Worm (Caenorhabditis elegans) whole organism, late embryonic: ENCODE results near the gene srw-9.
A peak's percentile ranks its signal among the peaks of the same experiment; 100 is the strongest.

Experiments used
- C08G9.2 ChIP-seq: sonication (generic microtip); optimal IDR thresholded peaks from 2 replicates; lab custom pipeline; 2016; ENCODE audit warnings: mild to moderate bottlenecking, missing genetic modification characterization, moderate library complexity, missing compliant biosample characterization
- C38D4.7 ChIP-seq: fragments of 200-800 bp; sonication (Bioruptor generic); optimal IDR thresholded peaks from 2 replicates; lab custom pipeline; 2018; ENCODE audit warnings: mild to moderate bottlenecking, missing genetic modification characterization, moderate library complexity, missing compliant biosample characterization
- F13H6.1 ChIP-seq: sonication (generic microtip); optimal IDR thresholded peaks from 2 replicates; lab custom pipeline; 2016; ENCODE audit warnings: missing genetic modification characterization, missing compliant biosample characterization
- K02D7.2 ChIP-seq: sonication (generic microtip); optimal IDR thresholded peaks from 2 replicates; lab custom pipeline; 2017; ENCODE audit warnings: mild to moderate bottlenecking, missing genetic modification characterization, missing compliant biosample characterization
- T23F11.4 ChIP-seq: fragments of 200-800 bp; sonication (Bioruptor generic); optimal IDR thresholded peaks from 2 replicates; lab custom pipeline; 2018; ENCODE audit warnings: mild to moderate bottlenecking, missing genetic modification characterization, missing compliant biosample characterization
- ama-1 ChIP-seq: fragments of 150-350 bp; optimal IDR thresholded peaks from 2 replicates; lab custom pipeline; 2014
- ceh-14 ChIP-seq: sonication (generic microtip); optimal IDR thresholded peaks from 2 replicates; lab custom pipeline; 2016; ENCODE audit warnings: missing genotype, missing genetic modification characterization, missing compliant biosample characterization
- ceh-19 ChIP-seq: fragments of 200-800 bp; sonication (Bioruptor generic); optimal IDR thresholded peaks from 2 replicates; lab custom pipeline; 2018; ENCODE audit warnings: mild to moderate bottlenecking, missing genetic modification characterization, missing compliant biosample characterization
- ceh-22 ChIP-seq: sonication (generic microtip); optimal IDR thresholded peaks from 2 replicates; lab custom pipeline; 2017; ENCODE audit warnings: missing biosample characterization, missing genetic modification characterization
- ceh-24 ChIP-seq: sonication (generic microtip); optimal IDR thresholded peaks from 2 replicates; lab custom pipeline; 2016; ENCODE audit warnings: mild to moderate bottlenecking, missing genetic modification characterization, missing compliant biosample characterization
- ceh-30 ChIP-seq: fragments of 150-350 bp; optimal IDR thresholded peaks from 2 replicates; lab custom pipeline; 2014; ENCODE audit warnings: missing biosample characterization, missing genetic modification characterization
- ceh-31 ChIP-seq: sonication (generic microtip); optimal IDR thresholded peaks from 2 replicates; lab custom pipeline; 2016; ENCODE audit warnings: missing genetic modification characterization, missing compliant biosample characterization
- ceh-45 ChIP-seq: fragments of 200-800 bp; sonication (Bioruptor generic); IDR thresholded peaks from 2 replicates; pipeline ENCODE4 v1.3.6; 2022; ENCODE audit warnings: missing genetic modification reagents, missing genetic modification characterization, missing compliant biosample characterization
- ceh-48 ChIP-seq: sonication (generic microtip); optimal IDR thresholded peaks from 2 replicates; lab custom pipeline; 2016; ENCODE audit warnings: missing genetic modification characterization, inconsistent platforms, missing compliant biosample characterization
- ceh-6 ChIP-seq: fragments of 200-800 bp; sonication (Bioruptor generic); optimal IDR thresholded peaks from 2 replicates; lab custom pipeline; 2018; ENCODE audit warnings: mild to moderate bottlenecking, missing genetic modification characterization, missing compliant biosample characterization
- dmd-4 ChIP-seq: sonication (generic microtip); optimal IDR thresholded peaks from 2 replicates; lab custom pipeline; 2016; ENCODE audit warnings: borderline replicate concordance, missing genetic modification characterization, missing compliant biosample characterization
- elt-2 ChIP-seq: sonication (generic microtip); optimal IDR thresholded peaks from 2 replicates; lab custom pipeline; 2016; ENCODE audit warnings: missing genetic modification reagents, missing genetic modification characterization, missing compliant biosample characterization
- elt-4 ChIP-seq: sonication (generic microtip); optimal IDR thresholded peaks from 2 replicates; lab custom pipeline; 2016; ENCODE audit warnings: missing genetic modification characterization, missing compliant biosample characterization
- fax-1 ChIP-seq: sonication (generic microtip); optimal IDR thresholded peaks from 2 replicates; lab custom pipeline; 2016; ENCODE audit warnings: missing genotype, missing genetic modification characterization, missing compliant biosample characterization
- gmeb-2 ChIP-seq: sonication (generic microtip); optimal IDR thresholded peaks from 2 replicates; lab custom pipeline; 2016; ENCODE audit warnings: missing genetic modification characterization, inconsistent platforms, missing compliant biosample characterization
- hlh-6 ChIP-seq: sonication (generic microtip); optimal IDR thresholded peaks from 2 replicates; lab custom pipeline; 2016; ENCODE audit warnings: missing genotype, missing genetic modification characterization, missing compliant biosample characterization
- hlh-8 ChIP-seq: sonication (generic microtip); optimal IDR thresholded peaks from 2 replicates; lab custom pipeline; 2016; ENCODE audit warnings: missing genotype, missing genetic modification characterization, missing compliant biosample characterization
- nfya-1 ChIP-seq: sonication (generic microtip); optimal IDR thresholded peaks from 2 replicates; lab custom pipeline; 2017; ENCODE audit warnings: missing genetic modification characterization, mild to moderate bottlenecking, missing compliant biosample characterization, antibody characterized with exemption, moderate library complexity
- nhr-11 ChIP-seq: fragments of 150-350 bp; optimal IDR thresholded peaks from 2 replicates; lab custom pipeline; 2014; ENCODE audit warnings: missing biosample characterization, missing genetic modification characterization
- npax-4 ChIP-seq: sonication (generic microtip); optimal IDR thresholded peaks from 2 replicates; lab custom pipeline; 2016; ENCODE audit warnings: missing genetic modification characterization, missing compliant biosample characterization
- odd-2 ChIP-seq: sonication (generic microtip); optimal IDR thresholded peaks from 2 replicates; lab custom pipeline; 2017; ENCODE audit warnings: antibody characterized with exemption, mild to moderate bottlenecking, missing genetic modification characterization, missing compliant biosample characterization
- pha-2 ChIP-seq: sonication (generic microtip); optimal IDR thresholded peaks from 2 replicates; lab custom pipeline; 2017; ENCODE audit warnings: mild to moderate bottlenecking, missing genetic modification characterization, missing compliant biosample characterization
- pha-4 ChIP-seq: fragments of 150-350 bp; optimal IDR thresholded peaks from 2 replicates; lab custom pipeline; 2018; ENCODE audit warnings: missing biosample characterization, missing genetic modification reagents, missing genetic modification characterization
- pqm-1 ChIP-seq: sonication (generic microtip); optimal IDR thresholded peaks from 2 replicates; lab custom pipeline; 2016; ENCODE audit warnings: missing genetic modification characterization, missing compliant biosample characterization
- pros-1 ChIP-seq: fragments of 150-350 bp; optimal IDR thresholded peaks from 2 replicates; lab custom pipeline; 2014; ENCODE audit warnings: missing biosample characterization, missing genetic modification reagents, missing genetic modification characterization
- ref-2 ChIP-seq: sonication (generic microtip); optimal IDR thresholded peaks from 2 replicates; lab custom pipeline; 2016; ENCODE audit warnings: missing genetic modification characterization, missing compliant biosample characterization
- rnt-1 ChIP-seq: sonication (generic microtip); optimal IDR thresholded peaks from 2 replicates; lab custom pipeline; 2016; ENCODE audit warnings: missing genetic modification characterization, missing compliant biosample characterization
- sox-2 ChIP-seq: fragments of 200-800 bp; sonication (Bioruptor generic); IDR thresholded peaks from 2 replicates; pipeline ENCODE4 v1.3.6; 2022; ENCODE audit warnings: missing genetic modification reagents, missing genetic modification characterization, missing compliant biosample characterization
- sox-4 ChIP-seq: sonication (generic microtip); optimal IDR thresholded peaks from 2 replicates; lab custom pipeline; 2017; ENCODE audit warnings: mild to moderate bottlenecking, missing genetic modification characterization, inconsistent platforms, missing compliant biosample characterization
- syd-9 ChIP-seq: sonication (generic microtip); optimal IDR thresholded peaks from 2 replicates; lab custom pipeline; 2016; ENCODE audit warnings: mild to moderate bottlenecking, missing genetic modification characterization, moderate library complexity, missing compliant biosample characterization
- tbx-7 ChIP-seq: sonication (generic microtip); optimal IDR thresholded peaks from 2 replicates; lab custom pipeline; 2016; ENCODE audit warnings: missing genotype, missing genetic modification characterization, missing compliant biosample characterization
- unc-42 ChIP-seq: sonication (generic microtip); optimal IDR thresholded peaks from 2 replicates; lab custom pipeline; 2016; ENCODE audit warnings: missing genotype, missing genetic modification characterization, missing compliant biosample characterization
- ztf-16 ChIP-seq: sonication (generic microtip); optimal IDR thresholded peaks from 2 replicates; lab custom pipeline; 2017; ENCODE audit warnings: missing genetic modification characterization, missing compliant biosample characterization

srw-9 gene

ce11 chrIII:12757367-12757766 is at the start of gene srw-9:
Gene srw-9 (plus strand): TSS chrIII:12757667.
- TF ChIP-seq ceh-24 (tag; lab: Kevin White, UChicago) (no peak), pha-2 (tag; lab: Kevin White, UChicago) (no peak), ceh-31 (no peak), elt-2 (tag; lab: Kevin White, UChicago) (no peak), pha-4 (tag; lab: Kevin White, UChicago) (no peak), pros-1 (tag; lab: Kevin White, UChicago) (no peak), pqm-1 (no peak), elt-4 (tag; lab: Kevin White, UChicago) (no peak), sox-4 (tag; lab: Kevin White, UChicago) (no peak), hlh-6 (no peak), ceh-19 (no peak), T23F11.4 (GFP tag; lab: Kevin White, UChicago) (no peak), gmeb-2 (tag; lab: Kevin White, UChicago) (no peak), ztf-16 (no peak)

ce11 chrIII:12711217-12711616 is 46.2 kb upstream of the srw-9 start, which contains the start of gene hut-1:
Gene hut-1 (plus strand): TSS chrIII:12711560.
- TF ChIP-seq ceh-48 (tag; lab: Kevin White, UChicago) (peak; percentile 17), hlh-6 (no peak), unc-42 (tag; lab: Kevin White, UChicago) (peak; percentile 72), ceh-31 (peak; percentile 33), nfya-1 (peak; percentile 32), odd-2 (tag; lab: Kevin White, UChicago) (no peak), dmd-4 (tag; lab: Kevin White, UChicago) (no peak), ref-2 (tag; lab: Kevin White, UChicago) (peak; percentile 31), syd-9 (tag; lab: Kevin White, UChicago) (no peak)

ce11 chrIII:12711682-12712081 is 45.8 kb upstream of the srw-9 start:
- TF ChIP-seq tbx-7 (no peak), K02D7.2 (tag; lab: Kevin White, UChicago) (no peak), C38D4.7 (GFP tag; lab: Kevin White, UChicago) (no peak), ceh-22 (tag; lab: Kevin White, UChicago) (no peak), sox-4 (tag; lab: Kevin White, UChicago) (no peak), ceh-45 (GFP tag; lab: Robert Waterston, UW) (no peak), sox-2 (GFP tag; lab: Robert Waterston, UW) (no peak), nhr-11 (tag; lab: Kevin White, UChicago) (no peak), syd-9 (tag; lab: Kevin White, UChicago) (no peak), pha-4 (tag; lab: Kevin White, UChicago) (no peak), ama-1 (lab: Kevin White, UChicago) (no peak)

- no peak for TF ChIP-seq ceh-45 (GFP tag; lab: Robert Waterston, UW)
- peak; percentile 69 for TF ChIP-seq nfya-1
- TF ChIP-seq elt-2 (tag; lab: Kevin White, UChicago), result peak; percentile 35
- no peak for TF ChIP-seq C08G9.2 (tag; lab: Kevin White, UChicago)
Observed at ce11 chrIII:12713862-12714261, 43.6 kb upstream of the srw-9 start.

ce11 chrIII:12714266-12714665 is 43.2 kb upstream of the srw-9 start, which contains the start of gene ssl-1:
Gene ssl-1 (plus strand): TSS chrIII:12714566.
- TF ChIP-seq ceh-30 (tag; lab: Kevin White, UChicago), result no peak
- TF ChIP-seq, all 69 proteins: peak for 0

- TF ChIP-seq pha-2 (tag; lab: Kevin White, UChicago) (no peak), F13H6.1 (tag; lab: Kevin White, UChicago) (no peak), fax-1 (tag; lab: Kevin White, UChicago) (no peak), ceh-6 (GFP tag; lab: Kevin White, UChicago) (no peak), hlh-8 (tag; lab: Kevin White, UChicago) (no peak), hlh-6 (no peak), ceh-14 (no peak), syd-9 (tag; lab: Kevin White, UChicago) (no peak), odd-2 (tag; lab: Kevin White, UChicago) (no peak), npax-4 (tag; lab: Kevin White, UChicago) (no peak), rnt-1 (tag; lab: Kevin White, UChicago) (no peak)
Observed at ce11 chrIII:12728149-12728548, 29.3 kb upstream of the srw-9 start.
